Fruit fly (Drosophila melanogaster): ENCODE results near the gene mRpL1.

Gene mRpL1

dm6 chr3R:8340675-8341275 is 39.5 kb downstream of the mRpL1 start, which contains the start of the genes COX7A and Arl2 (continued):
- no peak for TF ChIP-seq CG15696 (tag; optimal IDR thresholded peaks at IDR 0.05)
- no peak for TF ChIP-seq CG10654 (GFP tag; optimal IDR thresholded peaks at IDR 0.05)
- peak; percentile 42 for TF ChIP-seq gfzf (GFP tag; optimal IDR thresholded peaks at IDR 0.05)
- TF ChIP-seq Adf1 (GFP tag; IDR thresholded peaks at IDR 0.05), result no peak
- TF ChIP-seq Scr (GFP tag; IDR thresholded peaks at IDR 0.05; ENCODE audit: partially characterized antibody), result peak; percentile 93
- no peak for TF ChIP-seq pnt (GFP tag; optimal IDR thresholded peaks at IDR 0.05)
- TF ChIP-seq Elba2 (GFP tag; optimal IDR thresholded peaks at IDR 0.05), result no peak
- TF ChIP-seq cwo (GFP tag; optimal IDR thresholded peaks at IDR 0.05), result no peak
- peak; percentile 96 for TF ChIP-seq CG13287 (GFP tag; IDR thresholded peaks at IDR 0.05; ENCODE audit: partially characterized antibody)
- TF ChIP-seq CG34224 (GFP tag; IDR thresholded peaks at IDR 0.05; ENCODE audit: partially characterized antibody), result peak; percentile 97
- TF ChIP-seq CG10209 (GFP tag; optimal IDR thresholded peaks at IDR 0.05), result no peak
- TF ChIP-seq Myb (GFP tag; optimal IDR thresholded peaks at IDR 0.05), result peak; percentile 1
- TF ChIP-seq Drgx (GFP tag; IDR thresholded peaks at IDR 0.05), result no peak
- no peak for TF ChIP-seq CG8089 (GFP tag; optimal IDR thresholded peaks at IDR 0.05)
- no peak for TF ChIP-seq CG18599 (GFP tag; optimal IDR thresholded peaks at IDR 0.05)
- TF ChIP-seq gro (GFP tag; optimal IDR thresholded peaks at IDR 0.05), result no peak
- no peak for TF ChIP-seq H2.0 (GFP tag; IDR thresholded peaks at IDR 0.05)
- no peak for TF ChIP-seq ssp (GFP tag; IDR thresholded peaks at IDR 0.05)
- no peak for TF ChIP-seq TFAM (GFP tag; optimal IDR thresholded peaks at IDR 0.05)
- no peak for TF ChIP-seq sqz (GFP tag; optimal IDR thresholded peaks at IDR 0.05)
- TF ChIP-seq CG12071 (GFP tag; optimal IDR thresholded peaks at IDR 0.05), result no peak
- TF ChIP-seq Rfx (GFP tag; IDR thresholded peaks at IDR 0.05), result no peak
- TF ChIP-seq tgo (GFP tag; IDR thresholded peaks at IDR 0.05), result no peak
- TF ChIP-seq tna (GFP tag; IDR thresholded peaks at IDR 0.05; ENCODE audit: partially characterized antibody), result peak; percentile 91
- no peak for TF ChIP-seq stc (GFP tag; IDR thresholded peaks at IDR 0.05)
- no peak for TF ChIP-seq bab2 (GFP tag; optimal IDR thresholded peaks at IDR 0.05)
- no peak for TF ChIP-seq CG11723 (GFP tag; optimal IDR thresholded peaks at IDR 0.05)
- TF ChIP-seq CG10321 (GFP tag; IDR thresholded peaks at IDR 0.05), result no peak
- no peak for TF ChIP-seq CG43689 (GFP tag; IDR thresholded peaks at IDR 0.05)
- peak; percentile 96 for TF ChIP-seq amos (GFP tag; IDR thresholded peaks at IDR 0.05; ENCODE audit: partially characterized antibody)
- TF ChIP-seq CG34422 (GFP tag; IDR thresholded peaks at IDR 0.05), result no peak
- TF ChIP-seq oc (tag; optimal IDR thresholded peaks at IDR 0.05), result no peak
- no peak for TF ChIP-seq repo (GFP tag; optimal IDR thresholded peaks at IDR 0.05)
- no peak for TF ChIP-seq CG13775 (GFP tag; optimal IDR thresholded peaks at IDR 0.05)
- TF ChIP-seq sc (optimal IDR thresholded peaks at IDR 0.05), result no peak
- TF ChIP-seq sc (GFP tag; optimal IDR thresholded peaks at IDR 0.05), result no peak
- TF ChIP-seq bsh (GFP tag; optimal IDR thresholded peaks at IDR 0.05), result no peak
- TF ChIP-seq crc (GFP tag; optimal IDR thresholded peaks at IDR 0.05), result no peak
- TF ChIP-seq nmo (GFP tag; optimal IDR thresholded peaks at IDR 0.05), result peak; percentile 27
- TF ChIP-seq CG12769 (tag; optimal IDR thresholded peaks at IDR 0.05), result no peak
- peak; percentile 68 for TF ChIP-seq sens (GFP tag)
- TF ChIP-seq slou (GFP tag; optimal IDR thresholded peaks at IDR 0.05), result no peak
- TF ChIP-seq CG16779 (GFP tag; IDR thresholded peaks at IDR 0.05), result no peak
- no peak for TF ChIP-seq tio (GFP tag; optimal IDR thresholded peaks at IDR 0.05)
- no peak for TF ChIP-seq CG14050 (GFP tag; IDR thresholded peaks at IDR 0.05)
- TF ChIP-seq CG32772 (GFP tag; IDR thresholded peaks at IDR 0.05), result no peak
- no peak for TF ChIP-seq otp (GFP tag; IDR thresholded peaks at IDR 0.05)
- no peak for TF ChIP-seq CG9817 (tag; optimal IDR thresholded peaks at IDR 0.05)
- peak; percentile 94 for TF ChIP-seq CG2129 (GFP tag; IDR thresholded peaks at IDR 0.05; ENCODE audit: partially characterized antibody)
- no peak for TF ChIP-seq esg (GFP tag; conservative IDR thresholded peaks at IDR 0.05)
- TF ChIP-seq CG10565 (GFP tag; optimal IDR thresholded peaks at IDR 0.05), result no peak
